1 fruit fly cellular context compared by ENCODE assay signal in genomic region chr3R:14589483-14589882, dm6.
TF ChIP-seq lines count a peak whose summit lies in the region.

No protein-coding gene starts in this region.

TF ChIP-seq in whole organism, embryonic, 481 proteins besides CTCF, POLR2A, EP300 and RAD21 (continued from another document):
- TF ChIP-seq H15 (GFP tag; IDR thresholded peaks at IDR 0.05; lab: Robert Waterston, UW) = no peak
- peak; percentile 40 for TF ChIP-seq gem (tag; optimal IDR thresholded peaks at IDR 0.05; lab: Kevin White, UChicago)
- TF ChIP-seq CG15696 (tag; optimal IDR thresholded peaks at IDR 0.05; lab: Kevin White, UChicago) = peak; percentile 75
- no peak for TF ChIP-seq CG31365 (tag; optimal IDR thresholded peaks at IDR 0.05; lab: Kevin White, UChicago)
- peak; percentile 19 for TF ChIP-seq fd102C (GFP tag; optimal IDR thresholded peaks at IDR 0.05; lab: Kevin White, UChicago)
- TF ChIP-seq CG17328 (GFP tag; IDR thresholded peaks at IDR 0.05; lab: Robert Waterston, UW) = 0 out of 2 replicates have a peak, but pooled peaks have one; percentile 45
- TF ChIP-seq CG8765 (GFP tag; IDR thresholded peaks at IDR 0.05; lab: Robert Waterston, UW) = peak; percentile 40; the same call in 1 of the 2 replicates
- peak; percentile 55 for TF ChIP-seq row (GFP tag; IDR thresholded peaks at IDR 0.05; lab: Robert Waterston, UW)
- TF ChIP-seq twi (tag; optimal IDR thresholded peaks at IDR 0.05; lab: Kevin White, UChicago) = peak; percentile 90
- no peak for TF ChIP-seq mld (GFP tag; IDR thresholded peaks at IDR 0.05; lab: Robert Waterston, UW; ENCODE audit: partially characterized antibody)
- TF ChIP-seq CG12391 (tag; optimal IDR thresholded peaks at IDR 0.05; lab: Kevin White, UChicago) = peak; percentile 40
- peak; percentile 75 for TF ChIP-seq Xrp1 (GFP tag; IDR thresholded peaks at IDR 0.05; lab: Robert Waterston, UW)
- peak; percentile 94 for TF ChIP-seq zf30C (GFP tag; optimal IDR thresholded peaks at IDR 0.05; lab: Kevin White, UChicago)
- TF ChIP-seq dmrt11E (tag; optimal IDR thresholded peaks at IDR 0.05; lab: Kevin White, UChicago) = peak; percentile 74
- TF ChIP-seq bsh (GFP tag; optimal IDR thresholded peaks at IDR 0.05; lab: Kevin White, UChicago) = peak in 1 of 2 experiments; percentile 37
- no peak for TF ChIP-seq sqz (GFP tag; optimal IDR thresholded peaks at IDR 0.05; lab: Kevin White, UChicago)
- peak; percentile 31 for TF ChIP-seq zen (tag; optimal IDR thresholded peaks at IDR 0.05; lab: Kevin White, UChicago)
- TF ChIP-seq zfh1 (GFP tag; IDR thresholded peaks at IDR 0.05; lab: Robert Waterston, UW) = peak; percentile 56; the same call in 2 of the 3 replicates
- peak; percentile 17 for TF ChIP-seq CG10267 (tag; optimal IDR thresholded peaks at IDR 0.05; lab: Kevin White, UChicago)
- peak; percentile 23; the same call in 1 of the 2 replicates for TF ChIP-seq crol (GFP tag; IDR thresholded peaks at IDR 0.05; lab: Robert Waterston, UW)
- peak; percentile 22 for TF ChIP-seq CG16815 (GFP tag; optimal IDR thresholded peaks at IDR 0.05; lab: Kevin White, UChicago)
- TF ChIP-seq Med (GFP tag; lab: Kevin White, UChicago) = peak; percentile 60
- TF ChIP-seq HmgZ (tag; optimal IDR thresholded peaks at IDR 0.05; lab: Kevin White, UChicago) = no peak
- TF ChIP-seq D19A (tag; optimal IDR thresholded peaks at IDR 0.05; lab: Kevin White, UChicago) = peak; percentile 3
- peak in 1 of 3 experiments; percentile 39 for TF ChIP-seq lola (GFP tag; optimal IDR thresholded peaks at IDR 0.05; lab: Kevin White, UChicago)
- TF ChIP-seq CG13775 (GFP tag; optimal IDR thresholded peaks at IDR 0.05; lab: Kevin White, UChicago) = peak; percentile 5
- peak; percentile 21 for TF ChIP-seq cad (GFP tag; optimal IDR thresholded peaks at IDR 0.05; lab: Kevin White, UChicago)
- no peak for TF ChIP-seq CG1832 (GFP tag; optimal IDR thresholded peaks at IDR 0.05; lab: Kevin White, UChicago)
- peak in 1 of 2 experiments; percentile 85 for TF ChIP-seq Pdp1 (GFP tag; optimal IDR thresholded peaks at IDR 0.05; lab: Kevin White, UChicago)
- peak; percentile 90 for TF ChIP-seq sens (GFP tag; lab: Kevin White, UChicago)
- peak in 1 of 2 experiments; percentile 16 for TF ChIP-seq tll (GFP tag; optimal IDR thresholded peaks at IDR 0.05; lab: Kevin White, UChicago)
- TF ChIP-seq CG8924 (tag; optimal IDR thresholded peaks at IDR 0.05; lab: Kevin White, UChicago) = peak; percentile 48
- TF ChIP-seq gcm (GFP tag; optimal IDR thresholded peaks at IDR 0.05; lab: Kevin White, UChicago) = no peak
- TF ChIP-seq CG10209 (GFP tag; optimal IDR thresholded peaks at IDR 0.05; lab: Kevin White, UChicago) = peak; percentile 12
- peak; percentile 51 for TF ChIP-seq CG10959 (GFP tag; IDR thresholded peaks at IDR 0.05; lab: Robert Waterston, UW)
- peak; percentile 14 for TF ChIP-seq CG8388 (GFP tag; optimal IDR thresholded peaks at IDR 0.05; lab: Kevin White, UChicago)
- TF ChIP-seq jigr1 (GFP tag; IDR thresholded peaks at IDR 0.05; lab: Robert Waterston, UW) = no peak
- peak; percentile 0 for TF ChIP-seq chn (GFP tag; optimal IDR thresholded peaks at IDR 0.05; lab: Kevin White, UChicago)
- TF ChIP-seq NC2α (GFP tag; optimal IDR thresholded peaks at IDR 0.05; lab: Kevin White, UChicago) = no peak
- peak; percentile 39 for TF ChIP-seq Chrac-16 (GFP tag; optimal IDR thresholded peaks at IDR 0.05; lab: Kevin White, UChicago)
